Fruit fly (Drosophila melanogaster): ENCODE results near the gene AgmNAT.

AgmNAT gene

DNA sequence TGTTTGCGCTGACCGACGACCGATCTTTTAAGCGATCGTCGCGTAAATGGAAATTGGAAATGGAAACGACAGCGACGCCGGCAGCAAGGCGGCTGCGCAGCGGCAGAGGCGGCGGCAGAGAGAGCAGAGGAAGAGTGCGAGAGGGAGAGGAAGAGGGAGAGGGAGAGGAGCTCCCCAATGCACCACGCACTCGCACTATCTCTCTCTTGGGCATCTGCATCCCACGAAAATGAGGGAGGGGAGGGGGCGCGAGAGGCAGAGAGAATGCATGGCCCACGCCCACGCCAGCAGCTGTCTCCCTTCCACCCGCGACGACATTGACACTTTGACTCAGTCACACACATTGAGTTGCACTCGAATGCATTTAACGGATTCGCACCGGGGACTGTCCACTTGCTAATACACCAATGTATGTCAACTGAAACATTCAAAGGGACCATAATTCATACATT is 44.9 kb downstream of the AgmNAT start, which contains the start of gene CG3097:
CG3097 (minus strand) TSS at position 51 of the 452 bp plus-strand sequence.
- TF ChIP-seq Mnt (GFP tag; optimal IDR thresholded peaks at IDR 0.05) (no peak), pad (GFP tag; optimal IDR thresholded peaks at IDR 0.05) (peak; percentile 81), Crg-1 (GFP tag; optimal IDR thresholded peaks at IDR 0.05) (no peak), cnc (optimal IDR thresholded peaks at IDR 0.05) (no peak), CG1620 (GFP tag; optimal IDR thresholded peaks at IDR 0.05) (no peak), CG7045 (GFP tag; optimal IDR thresholded peaks at IDR 0.05) (no peak), toe (GFP tag; optimal IDR thresholded peaks at IDR 0.05) (no peak)

DNA sequence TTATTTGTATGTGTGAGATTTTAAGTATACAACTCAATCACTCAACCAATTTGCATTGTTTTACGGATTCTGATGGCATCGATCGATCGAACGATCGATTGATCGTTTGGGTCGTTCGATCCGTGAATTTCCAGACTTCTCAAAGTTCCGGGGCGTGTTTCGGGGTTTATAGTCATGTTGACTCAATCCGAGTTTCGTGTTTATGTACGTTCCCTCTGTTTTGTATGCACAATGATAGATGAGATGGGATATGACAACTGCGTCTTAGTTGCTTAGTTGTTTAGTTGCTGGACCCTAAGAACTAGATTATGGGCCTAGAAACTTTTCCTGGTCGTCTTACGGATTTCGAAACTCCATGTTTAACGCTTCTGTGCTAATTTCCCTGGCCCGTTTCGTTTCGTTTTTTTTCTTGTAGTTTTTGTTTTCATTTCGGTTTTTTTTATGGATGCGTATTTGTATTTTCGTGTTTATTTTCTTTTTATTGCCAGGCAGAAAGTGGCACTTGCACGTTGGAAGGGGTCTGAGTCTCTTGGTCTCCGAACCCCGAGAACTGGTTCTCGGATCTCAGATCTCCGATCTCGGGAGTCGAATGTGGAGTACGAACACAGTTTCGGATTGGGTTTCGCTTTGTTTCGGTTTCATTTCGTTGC is 46.9 kb downstream of the AgmNAT start:
- TF ChIP-seq CG14711 (tag; optimal IDR thresholded peaks at IDR 0.05) (no peak), CG7045 (GFP tag; optimal IDR thresholded peaks at IDR 0.05) (no peak), pad (GFP tag; optimal IDR thresholded peaks at IDR 0.05) (no peak), ovo (GFP tag; optimal IDR thresholded peaks at IDR 0.05) (no peak), kay (GFP tag; ENCODE audit: borderline replicate concordance) (no peak), CG5204 (GFP tag; optimal IDR thresholded peaks at IDR 0.05) (no peak), Mnt (GFP tag; optimal IDR thresholded peaks at IDR 0.05) (no peak), Clk (GFP tag; optimal IDR thresholded peaks at IDR 0.05) (no peak), cic (GFP tag; optimal IDR thresholded peaks at IDR 0.05) (no peak), toe (GFP tag; optimal IDR thresholded peaks at IDR 0.05) (no peak), CG7101 (tag; optimal IDR thresholded peaks at IDR 0.05) (no peak), bab1 (GFP tag; optimal IDR thresholded peaks at IDR 0.05) (no peak), Crg-1 (GFP tag; optimal IDR thresholded peaks at IDR 0.05) (no peak), CG33017 (tag; optimal IDR thresholded peaks at IDR 0.05) (no peak), CG11617 (GFP tag; optimal IDR thresholded peaks at IDR 0.05) (no peak), Hr96 (GFP tag; optimal IDR thresholded peaks at IDR 0.05) (no peak), tj (GFP tag; optimal IDR thresholded peaks at IDR 0.05) (no peak), CG12768 (GFP tag; optimal IDR thresholded peaks at IDR 0.05) (no peak), cnc (optimal IDR thresholded peaks at IDR 0.05) (no peak), CG1620 (GFP tag; optimal IDR thresholded peaks at IDR 0.05) (no peak)

DNA sequence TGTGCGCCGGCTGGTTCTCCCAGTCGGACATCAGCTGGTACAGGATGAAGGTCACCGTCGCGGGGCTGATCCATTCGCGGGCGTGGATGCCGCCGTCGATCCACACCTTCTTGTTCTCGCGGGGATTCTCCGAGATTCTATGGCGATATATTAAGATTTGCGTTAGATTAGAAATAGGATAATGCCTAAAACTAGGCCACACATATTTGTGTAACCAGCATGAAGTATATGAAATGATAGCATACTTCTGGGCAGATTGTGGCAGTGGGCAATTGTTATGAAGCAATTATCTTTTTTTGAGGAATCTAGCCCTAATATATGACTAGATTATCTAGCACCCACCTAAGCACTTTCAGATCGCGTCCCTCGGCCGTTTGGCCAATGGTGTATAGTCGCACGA is 48.9 kb downstream of the AgmNAT start:
- TF ChIP-seq bab1 (GFP tag; optimal IDR thresholded peaks at IDR 0.05), result no peak
- TF ChIP-seq CG33017 (tag; optimal IDR thresholded peaks at IDR 0.05), result no peak
